Worm (Caenorhabditis elegans): ENCODE results near the gene tos-1.

ce11 chrV:9346804-9347203 is 2.8 kb upstream of the tos-1 start, which contains the start of the genes K07B1.7 and try-5:
- no peak for TF ChIP-seq him-1 (tag; optimal IDR thresholded peaks at IDR 0.05)
- no peak for TF ChIP-seq dao-5 (tag; optimal IDR thresholded peaks at IDR 0.05)
